Fruit fly (Drosophila melanogaster): ENCODE measurements around the gene mth.

DNA sequence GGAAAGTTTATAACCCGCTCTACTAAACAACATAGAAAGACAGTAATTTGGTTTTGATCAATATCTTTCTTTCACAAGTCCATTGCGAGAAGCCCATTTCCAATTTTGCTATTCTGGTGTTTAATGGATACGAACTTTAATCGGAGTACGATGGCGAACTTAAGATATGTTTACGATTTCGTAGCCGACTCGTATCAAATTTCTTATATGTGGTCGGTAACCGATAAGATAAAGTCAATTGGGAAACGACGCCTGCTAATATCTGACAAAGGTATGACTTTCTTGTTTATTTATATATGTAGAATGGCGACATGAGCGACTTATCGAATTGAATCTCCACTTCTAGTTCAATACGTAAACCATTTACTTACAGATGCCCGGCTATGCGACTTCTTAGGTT, 8.6 kb downstream of the mth start:
- TF ChIP-seq zfh2 (GFP tag; optimal IDR thresholded peaks at IDR 0.05), result no peak
- TF ChIP-seq insv (GFP tag; optimal IDR thresholded peaks at IDR 0.05), result no peak
- TF ChIP-seq CG6689 (GFP tag; IDR thresholded peaks at IDR 0.05), result no peak
- no peak for TF ChIP-seq Lim3 (GFP tag; IDR thresholded peaks at IDR 0.05)
- TF ChIP-seq NK7.1 (GFP tag; optimal IDR thresholded peaks at IDR 0.05), result no peak
- no peak for TF ChIP-seq CG4404 (GFP tag; IDR thresholded peaks at IDR 0.05)
- TF ChIP-seq CG15601 (tag; optimal IDR thresholded peaks at IDR 0.05), result no peak
- no peak for TF ChIP-seq CG3995 (GFP tag; optimal IDR thresholded peaks at IDR 0.05)
- no peak for TF ChIP-seq al (GFP tag; IDR thresholded peaks at IDR 0.05)
- no peak for TF ChIP-seq CG8388 (GFP tag; optimal IDR thresholded peaks at IDR 0.05)
- no peak for TF ChIP-seq h (optimal IDR thresholded peaks at IDR 0.05)
